Fruit fly (Drosophila melanogaster) Kc167 (cell line): ENCODE data around the gene CG12684.

Experiments used
- Myc ChIP-seq: fragments of >200 bp; optimal IDR thresholded peaks from 2 replicates; lab custom pipeline; 2017; ENCODE audit warnings: missing external identifiers
- Sin3A ChIP-seq: fragments of >200 bp; optimal IDR thresholded peaks from 2 replicates; lab custom pipeline; 2018; ENCODE audit warnings: missing external identifiers
- h ChIP-seq: fragments of >200 bp; optimal IDR thresholded peaks from 3 replicates; lab custom pipeline; 2018; ENCODE audit warnings: missing external identifiers
- insv ChIP-seq: fragments of >200 bp; optimal IDR thresholded peaks from 3 replicates; lab custom pipeline; 2018; ENCODE audit warnings: missing external identifiers
- psq ChIP-seq: fragments of >200 bp; optimal IDR thresholded peaks from 2 replicates; lab custom pipeline; 2017; ENCODE audit warnings: missing external identifiers

DNA sequence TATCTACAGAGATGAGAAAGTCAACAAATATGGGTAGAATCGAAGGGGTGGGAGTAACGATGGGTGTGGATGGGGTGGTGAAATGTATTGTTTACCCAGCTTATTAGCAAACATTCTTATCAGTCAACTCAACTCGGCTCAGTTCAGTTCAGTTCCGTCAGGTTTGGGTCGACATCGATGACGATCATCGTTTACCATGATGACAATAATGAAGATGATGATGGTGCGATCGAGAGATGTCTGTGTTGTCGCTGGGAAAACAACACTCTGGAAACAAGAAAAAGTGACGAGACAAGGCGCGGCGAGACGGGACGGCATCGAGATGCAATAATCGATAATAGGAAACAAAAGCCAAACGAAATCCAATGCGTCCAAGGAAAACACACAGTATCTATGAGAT is 38.0 kb upstream of the CG12684 start:
- TF ChIP-seq insv (lab: Kevin White, UChicago) (no peak), h (lab: Kevin White, UChicago) (no peak), psq (lab: Kevin White, UChicago) (no peak), Sin3A (lab: Kevin White, UChicago) (no peak), Myc (lab: Kevin White, UChicago) (no peak)
